Fruit fly (Drosophila melanogaster) whole organism, prepupa: ENCODE data around the gene CG42404.
A peak's percentile ranks its signal among the peaks of the same experiment; 100 is the strongest.

Experiments used
- Blimp-1 ChIP-seq: fragments of 200-800 bp; sonication (Bioruptor generic); optimal IDR thresholded peaks from 3 replicates; lab custom pipeline; 2017; ENCODE audit warnings: missing biosample characterization, missing genetic modification characterization, mild to moderate bottlenecking, moderate library complexity, missing genetic modification reagents
- CG10631 ChIP-seq: fragments of 200-800 bp; sonication (Bioruptor generic); optimal IDR thresholded peaks from 2 replicates; lab custom pipeline; 2016; ENCODE audit warnings: missing biosample characterization, missing genetic modification characterization
- CG10669 ChIP-seq: fragments of 200-800 bp; sonication (Bioruptor generic); optimal IDR thresholded peaks from 3 replicates; lab custom pipeline; 2018; ENCODE audit warnings: missing biosample characterization, mild to moderate bottlenecking, missing genetic modification characterization, moderate library complexity
- CG11294 ChIP-seq: fragments of 200-800 bp; sonication (Bioruptor generic); IDR thresholded peaks from 2 replicates; pipeline ENCODE4 v1.3.6; 2022; ENCODE audit warnings: missing biosample characterization, missing genetic modification characterization
- CG11762 ChIP-seq: fragments of 200-800 bp; sonication (Bioruptor generic); optimal IDR thresholded peaks from 3 replicates; lab custom pipeline; 2016; ENCODE audit warnings: missing biosample characterization, missing genetic modification characterization; ENCODE audit not compliant: insufficient read depth
- CG11902 ChIP-seq: fragments of 200-800 bp; sonication (Bioruptor generic); optimal IDR thresholded peaks from 3 replicates; lab custom pipeline; 2016; ENCODE audit warnings: missing biosample characterization, missing genetic modification characterization
- CG15336 ChIP-seq: fragments of 200-800 bp; sonication (Bioruptor generic); IDR thresholded peaks from 2 replicates; pipeline ENCODE4 v1.3.6; 2022; ENCODE audit warnings: missing biosample characterization, missing genetic modification characterization
- CG1621 ChIP-seq: fragments of 200-800 bp; sonication (Bioruptor generic); optimal IDR thresholded peaks from 3 replicates; lab custom pipeline; 2018; ENCODE audit warnings: missing biosample characterization, mild to moderate bottlenecking, missing genetic modification characterization
- CG16779 ChIP-seq: fragments of 200-800 bp; sonication (Bioruptor generic); optimal IDR thresholded peaks from 3 replicates; lab custom pipeline; 2017; ENCODE audit warnings: missing biosample characterization, mild to moderate bottlenecking, missing genetic modification characterization
- CG3032 ChIP-seq: fragments of 200-800 bp; optimal IDR thresholded peaks from 2 replicates; lab custom pipeline; 2019; ENCODE audit warnings: missing biosample characterization, mild to moderate bottlenecking, missing genetic modification characterization, moderate library complexity
- CG31627 ChIP-seq: fragments of 200-800 bp; sonication (Bioruptor generic); optimal IDR thresholded peaks from 3 replicates; lab custom pipeline; 2016; ENCODE audit warnings: missing biosample characterization, missing genetic modification characterization
- CG32006 ChIP-seq: fragments of 200-800 bp; sonication (Bioruptor generic); optimal IDR thresholded peaks from 3 replicates; lab custom pipeline; 2017; ENCODE audit warnings: missing biosample characterization, mild to moderate bottlenecking, missing genetic modification characterization
- CG34406 ChIP-seq: fragments of 200-800 bp; sonication (Bioruptor generic); optimal IDR thresholded peaks from 3 replicates; lab custom pipeline; 2016; ENCODE audit warnings: missing biosample characterization, missing genetic modification characterization
- CG3919 ChIP-seq: fragments of 200-800 bp; sonication (Bioruptor generic); optimal IDR thresholded peaks from 3 replicates; lab custom pipeline; 2016; ENCODE audit warnings: missing biosample characterization, missing genetic modification characterization
- CG4318 ChIP-seq: fragments of 200-800 bp; sonication (Bioruptor generic); optimal IDR thresholded peaks from 3 replicates; lab custom pipeline; 2017; ENCODE audit warnings: missing biosample characterization, mild to moderate bottlenecking, missing genetic modification characterization
- CG6163 ChIP-seq: fragments of 200-800 bp; sonication (Bioruptor generic); IDR thresholded peaks from 3 replicates; pipeline ENCODE4 v1.3.6; 2022; ENCODE audit warnings: missing biosample characterization, missing genetic modification characterization
- CG6808 ChIP-seq: fragments of 200-800 bp; sonication (Bioruptor generic); optimal IDR thresholded peaks from 3 replicates; lab custom pipeline; 2017; ENCODE audit warnings: missing biosample characterization, missing genetic modification characterization, mild to moderate bottlenecking, moderate library complexity, missing genetic modification reagents
- CG6854 ChIP-seq: fragments of 200-800 bp; sonication (Bioruptor generic); optimal IDR thresholded peaks from 2 replicates; lab custom pipeline; 2017; ENCODE audit warnings: missing biosample characterization, mild to moderate bottlenecking, missing genetic modification characterization
- CG7368 ChIP-seq: fragments of 200-800 bp; sonication (Bioruptor generic); optimal IDR thresholded peaks from 3 replicates; lab custom pipeline; 2016; ENCODE audit warnings: missing biosample characterization, missing genetic modification characterization
- CG8119 ChIP-seq: fragments of 200-800 bp; sonication (Bioruptor generic); IDR thresholded peaks from 3 replicates; pipeline ENCODE4 v1.3.6; 2022; ENCODE audit warnings: missing biosample characterization, missing genetic modification characterization
- CG8632 ChIP-seq: fragments of 200-800 bp; sonication (Bioruptor generic); optimal IDR thresholded peaks from 3 replicates; lab custom pipeline; 2016; ENCODE audit warnings: missing biosample characterization, missing genetic modification characterization
- CG9139 ChIP-seq: fragments of 200-800 bp; sonication (Bioruptor generic); optimal IDR thresholded peaks from 3 replicates; lab custom pipeline; 2017; ENCODE audit warnings: missing biosample characterization, mild to moderate bottlenecking, missing genetic modification characterization
- Eip75B ChIP-seq: fragments of 200-800 bp; sonication (Bioruptor generic); optimal IDR thresholded peaks from 3 replicates; lab custom pipeline; 2016; ENCODE audit warnings: missing biosample characterization, missing genetic modification characterization
- Eip93F ChIP-seq: fragments of 200-800 bp; sonication (Bioruptor generic); optimal IDR thresholded peaks from 2 replicates; lab custom pipeline; 2016; ENCODE audit warnings: missing biosample characterization, mild to moderate bottlenecking, missing genetic modification characterization
- Ets96B ChIP-seq: fragments of 200-800 bp; optimal IDR thresholded peaks from 2 replicates; lab custom pipeline; 2019; ENCODE audit warnings: missing biosample characterization, mild to moderate bottlenecking, missing genetic modification characterization, moderate library complexity
- Gug ChIP-seq: fragments of 200-800 bp; sonication (Bioruptor generic); IDR thresholded peaks from 2 replicates; pipeline ENCODE4 v1.3.6; 2022; ENCODE audit warnings: missing biosample characterization, missing genetic modification characterization
- Hr38 ChIP-seq: sonication (Bioruptor generic); optimal IDR thresholded peaks from 2 replicates; lab custom pipeline; 2016; ENCODE audit warnings: missing biosample characterization, missing genetic modification characterization
- Hr39 ChIP-seq: fragments of 200-800 bp; sonication (Bioruptor generic); optimal IDR thresholded peaks from 2 replicates; lab custom pipeline; 2016; ENCODE audit warnings: missing biosample characterization, missing genetic modification characterization
- Hr4 ChIP-seq: fragments of 200-800 bp; sonication (Bioruptor generic); optimal IDR thresholded peaks from 3 replicates; lab custom pipeline; 2016; ENCODE audit warnings: missing biosample characterization, missing genetic modification characterization
- Lpt ChIP-seq: fragments of 200-800 bp; sonication (Bioruptor generic); optimal IDR thresholded peaks from 3 replicates; lab custom pipeline; 2016; ENCODE audit warnings: missing biosample characterization, missing genetic modification characterization
- Met ChIP-seq: fragments of 200-800 bp; sonication (Bioruptor generic); optimal IDR thresholded peaks from 3 replicates; lab custom pipeline; 2016; ENCODE audit warnings: missing biosample characterization, missing genetic modification characterization
- OdsH ChIP-seq: fragments of 200-800 bp; sonication (Bioruptor generic); optimal IDR thresholded peaks from 3 replicates; lab custom pipeline; 2016; ENCODE audit warnings: missing biosample characterization, missing genetic modification characterization
- Smox ChIP-seq: fragments of 200-800 bp; sonication (Bioruptor generic); optimal IDR thresholded peaks from 3 replicates; lab custom pipeline; 2016; ENCODE audit warnings: missing biosample characterization, missing genetic modification characterization
- Sox102F ChIP-seq: fragments of 200-800 bp; sonication (Bioruptor generic); optimal IDR thresholded peaks from 2 replicates; lab custom pipeline; 2016; ENCODE audit warnings: missing biosample characterization, mild to moderate bottlenecking, missing genetic modification characterization
- Sox14 ChIP-seq: fragments of 200-800 bp; sonication (Bioruptor generic); optimal IDR thresholded peaks from 3 replicates; lab custom pipeline; 2016; ENCODE audit warnings: missing biosample characterization, missing genetic modification characterization
- acj6 ChIP-seq: fragments of 200-800 bp; sonication (Bioruptor generic); optimal IDR thresholded peaks from 3 replicates; lab custom pipeline; 2016; ENCODE audit warnings: missing biosample characterization, missing genetic modification characterization
- dac ChIP-seq: fragments of 200-800 bp; sonication (Bioruptor generic); optimal IDR thresholded peaks from 2 replicates; lab custom pipeline; 2017; ENCODE audit warnings: missing biosample characterization, mild to moderate bottlenecking, missing genetic modification characterization
- dsx ChIP-seq: fragments of 200-800 bp; optimal IDR thresholded peaks from 3 replicates; lab custom pipeline; 2019; ENCODE audit warnings: missing biosample characterization, mild to moderate bottlenecking, missing genetic modification characterization, moderate library complexity; ENCODE audit not compliant: poor library complexity, severe bottlenecking
- esn ChIP-seq: fragments of 200-800 bp; sonication (Bioruptor generic); optimal IDR thresholded peaks from 2 replicates; lab custom pipeline; 2016; ENCODE audit warnings: missing biosample characterization, mild to moderate bottlenecking, missing genetic modification characterization, moderate library complexity
- fd59A ChIP-seq: fragments of 200-800 bp; sonication (Bioruptor generic); optimal IDR thresholded peaks from 2 replicates; lab custom pipeline; 2017; ENCODE audit warnings: missing biosample characterization, mild to moderate bottlenecking, missing genetic modification characterization, missing genetic modification reagents
- fkh ChIP-seq: fragments of 200-800 bp; sonication (Bioruptor generic); optimal IDR thresholded peaks from 3 replicates; lab custom pipeline; 2017; ENCODE audit warnings: missing biosample characterization, mild to moderate bottlenecking, missing genetic modification characterization, moderate library complexity
- lz ChIP-seq: fragments of 200-800 bp; sonication (Bioruptor generic); optimal IDR thresholded peaks from 3 replicates; lab custom pipeline; 2016; ENCODE audit warnings: missing biosample characterization, missing genetic modification characterization
- net ChIP-seq: fragments of 200-800 bp; sonication (Bioruptor generic); optimal IDR thresholded peaks from 3 replicates; lab custom pipeline; 2016; ENCODE audit warnings: missing biosample characterization, missing genetic modification characterization
- salr ChIP-seq, 2 experiments: fragments of 200-800 bp; sonication (Bioruptor generic); optimal IDR thresholded peaks; 3 replicates each; lab custom pipeline; 2016 to 2018; ENCODE audit warnings: missing biosample characterization in 2 of 2, missing genetic modification characterization in 2 of 2, mild to moderate bottlenecking in 1 of 2
- ss ChIP-seq, 2 experiments: fragments of 200-800 bp; sonication (Bioruptor generic); optimal IDR thresholded peaks; 2 replicates in 1 of 2; 3 replicates in 1 of 2; lab custom pipeline; 2017 to 2018; ENCODE audit warnings: mild to moderate bottlenecking in 2 of 2, missing biosample characterization in 2 of 2, missing genetic modification characterization in 2 of 2, moderate library complexity in 1 of 2
- svp ChIP-seq: fragments of 200-800 bp; sonication (Bioruptor generic); peaks from one replicate; lab custom pipeline; 2016; ENCODE audit warnings: missing biosample characterization, missing genetic modification characterization
- topi ChIP-seq: fragments of 200-800 bp; sonication (Bioruptor generic); optimal IDR thresholded peaks from 3 replicates; lab custom pipeline; 2016; ENCODE audit warnings: missing biosample characterization, missing genetic modification characterization
- vri ChIP-seq: fragments of 200-800 bp; sonication (Bioruptor generic); optimal IDR thresholded peaks from 3 replicates; lab custom pipeline; 2016; ENCODE audit warnings: missing biosample characterization, mild to moderate bottlenecking, missing genetic modification characterization

The CG42404 gene

DNA sequence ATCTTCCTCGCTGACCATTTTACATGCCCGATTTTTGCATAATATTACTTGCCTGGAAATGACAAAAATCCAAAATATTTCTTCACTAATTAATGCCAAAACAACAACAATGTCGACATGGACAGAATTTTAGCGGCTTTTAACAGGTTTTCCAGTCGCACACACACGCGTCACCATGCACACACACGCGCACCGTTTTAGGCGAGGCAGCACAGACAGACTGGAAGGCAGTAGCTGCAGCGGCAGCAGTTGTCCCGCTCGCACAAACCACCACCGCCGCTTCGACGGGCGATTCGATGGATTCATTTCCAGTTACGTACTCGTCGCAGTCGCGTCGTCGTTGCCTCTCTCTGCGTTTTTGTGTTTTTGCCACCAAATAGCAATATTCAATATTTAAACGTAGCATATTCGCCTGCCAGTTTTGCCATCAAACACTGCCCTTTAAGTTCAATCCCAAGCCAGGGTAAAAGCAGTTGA is 40.8 kb downstream of the CG42404 start, which contains the start of gene CG45218 (continued):
- no peak for TF ChIP-seq topi (GFP tag; lab: Kevin White, UChicago)
- TF ChIP-seq CG31627 (GFP tag; lab: Kevin White, UChicago), result no peak
- TF ChIP-seq CG10631 (GFP tag; lab: Kevin White, UChicago), result no peak
- no peak for TF ChIP-seq esn (GFP tag; lab: Kevin White, UChicago)
- peak; percentile 1 to 61 for TF ChIP-seq ss (GFP tag; optimal IDR thresholded peaks at IDR 0.05; lab: Kevin White, UChicago)
- no peak for TF ChIP-seq OdsH (GFP tag; lab: Kevin White, UChicago)
- TF ChIP-seq CG8632 (GFP tag; lab: Kevin White, UChicago), result no peak

DNA sequence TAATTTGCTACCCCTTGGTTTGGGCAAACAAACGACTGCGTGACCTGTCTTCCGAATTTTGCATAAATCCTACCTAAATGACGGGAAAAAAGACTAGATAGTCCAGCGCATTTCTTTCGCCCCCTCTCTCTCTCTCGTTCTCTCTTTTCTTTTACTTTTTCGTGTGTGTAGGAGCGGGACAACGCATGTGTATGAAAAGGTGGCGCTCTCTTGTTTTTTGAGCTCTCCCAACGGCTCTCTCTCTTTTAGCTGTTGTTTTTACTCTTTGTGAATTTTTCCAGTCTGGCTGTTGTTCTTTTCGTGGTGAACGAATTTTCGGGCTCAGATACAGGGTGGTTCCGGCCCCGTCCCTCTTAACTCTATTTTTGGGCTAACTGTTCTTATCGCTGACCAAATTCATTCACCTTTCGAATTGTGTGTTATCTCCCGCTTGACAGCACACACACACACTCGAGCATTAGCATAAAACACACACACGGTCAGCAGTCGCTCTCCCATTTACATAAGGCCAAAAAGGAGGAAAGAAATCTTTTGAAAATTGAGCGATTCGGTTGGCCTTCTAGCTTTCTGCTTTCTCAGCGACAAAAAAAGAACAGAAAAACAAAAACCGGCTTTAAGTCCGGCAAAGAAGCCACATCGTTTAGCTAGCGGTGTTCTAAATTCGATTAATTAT is 41.8 kb downstream of the CG42404 start:
- peak; percentile 10 for TF ChIP-seq CG8632 (GFP tag; lab: Kevin White, UChicago)
- no peak for TF ChIP-seq dsx (GFP tag; lab: Kevin White, UChicago)
- TF ChIP-seq CG32006 (GFP tag; lab: Kevin White, UChicago), result peak; percentile 8
- no peak for TF ChIP-seq lz (GFP tag; lab: Kevin White, UChicago)
- no peak for TF ChIP-seq Gug (GFP tag; lab: Robert Waterston, UW)
- TF ChIP-seq CG11762, result no peak
- no peak for TF ChIP-seq CG10669
- no peak for TF ChIP-seq CG11902
- TF ChIP-seq CG3032 (tag; lab: Kevin White, UChicago), result peak; percentile 53
- no peak for TF ChIP-seq esn (GFP tag; lab: Kevin White, UChicago)
- TF ChIP-seq fd59A, result peak; percentile 24
- no peak for TF ChIP-seq Sox102F
- peak in 1 of 2 experiments; percentile 46 for TF ChIP-seq ss (GFP tag; optimal IDR thresholded peaks at IDR 0.05; lab: Kevin White, UChicago)
- no peak for TF ChIP-seq acj6 (GFP tag; lab: Kevin White, UChicago)
- no peak for TF ChIP-seq CG11294 (GFP tag; lab: Robert Waterston, UW)
- no peak for TF ChIP-seq CG31627 (GFP tag; lab: Kevin White, UChicago)
- no peak for TF ChIP-seq CG6808 (GFP tag; lab: Kevin White, UChicago)
- no peak for TF ChIP-seq Eip93F (GFP tag; lab: Kevin White, UChicago)
- no peak for TF ChIP-seq Met (GFP tag; lab: Kevin White, UChicago)
- no peak for TF ChIP-seq CG6163 (GFP tag; lab: Robert Waterston, UW)
- TF ChIP-seq CG7368 (GFP tag; lab: Kevin White, UChicago), result no peak
- no peak for TF ChIP-seq Hr39
- TF ChIP-seq CG6854 (GFP tag; lab: Kevin White, UChicago), result no peak
- TF ChIP-seq dac, result no peak
- no peak for TF ChIP-seq Ets96B (tag; lab: Kevin White, UChicago)
- no peak for TF ChIP-seq Eip75B
- no peak for TF ChIP-seq fkh (GFP tag; lab: Kevin White, UChicago)
- no peak for TF ChIP-seq Blimp-1 (GFP tag; lab: Kevin White, UChicago)
- TF ChIP-seq salr (GFP tag; optimal IDR thresholded peaks at IDR 0.05; lab: Kevin White, UChicago), result no peak
- no peak for TF ChIP-seq CG34406
- TF ChIP-seq CG4318 (GFP tag; lab: Kevin White, UChicago), result no peak
- TF ChIP-seq OdsH (GFP tag; lab: Kevin White, UChicago), result no peak
- TF ChIP-seq svp, result peak; percentile 69
- TF ChIP-seq CG1621 (tag; lab: Kevin White, UChicago), result no peak
- TF ChIP-seq Sox14 (GFP tag; lab: Kevin White, UChicago), result peak; percentile 9
- TF ChIP-seq Hr4, result no peak
- peak; percentile 3 for TF ChIP-seq net (GFP tag; lab: Kevin White, UChicago)
- TF ChIP-seq CG16779 (tag; lab: Kevin White, UChicago), result no peak
- TF ChIP-seq CG8119 (GFP tag; lab: Robert Waterston, UW), result no peak
- TF ChIP-seq Hr38 (GFP tag; lab: Kevin White, UChicago), result no peak
- no peak for TF ChIP-seq Smox
- peak; percentile 33 for TF ChIP-seq CG9139 (GFP tag; lab: Kevin White, UChicago)
- TF ChIP-seq Lpt (GFP tag; lab: Kevin White, UChicago), result no peak
- peak; percentile 11 for TF ChIP-seq CG3919
- peak; percentile 58 for TF ChIP-seq vri (GFP tag; lab: Kevin White, UChicago)
- TF ChIP-seq CG15336, result no peak
